Worm (Caenorhabditis elegans) whole organism, late embryonic: Measurements from ENCODE around the gene F42C5.9.

ENCODE experiments used
- F13H6.1 ChIP-seq: sonication (generic microtip); optimal IDR thresholded peaks from 2 replicates; lab custom pipeline; 2016; ENCODE audit warnings: missing genetic modification characterization, missing compliant biosample characterization
- K09A11.1 ChIP-seq: sonication (generic microtip); optimal IDR thresholded peaks from 2 replicates; lab custom pipeline; 2017; ENCODE audit warnings: antibody characterized with exemption, mild to moderate bottlenecking, missing genetic modification characterization, missing compliant biosample characterization; ENCODE audit not compliant: insufficient read depth
- T23F11.4 ChIP-seq: fragments of 200-800 bp; sonication (Bioruptor generic); optimal IDR thresholded peaks from 2 replicates; lab custom pipeline; 2018; ENCODE audit warnings: mild to moderate bottlenecking, missing genetic modification characterization, missing compliant biosample characterization
- ceh-9 ChIP-seq: sonication (generic microtip); optimal IDR thresholded peaks from 2 replicates; lab custom pipeline; 2016; ENCODE audit warnings: mild to moderate bottlenecking, missing genetic modification characterization, inconsistent platforms, missing compliant biosample characterization
- che-1 ChIP-seq: sonication (generic microtip); optimal IDR thresholded peaks from 2 replicates; lab custom pipeline; 2016; ENCODE audit warnings: mild to moderate bottlenecking, missing genetic modification characterization, missing compliant biosample characterization
- dmd-4 ChIP-seq: sonication (generic microtip); optimal IDR thresholded peaks from 2 replicates; lab custom pipeline; 2016; ENCODE audit warnings: borderline replicate concordance, missing genetic modification characterization, missing compliant biosample characterization
- hlh-13 ChIP-seq: fragments of 200-800 bp; sonication (Bioruptor generic); optimal IDR thresholded peaks from 2 replicates; lab custom pipeline; 2018; ENCODE audit warnings: mild to moderate bottlenecking, missing genetic modification characterization, missing compliant biosample characterization
- nfya-1 ChIP-seq: sonication (generic microtip); optimal IDR thresholded peaks from 2 replicates; lab custom pipeline; 2017; ENCODE audit warnings: missing genetic modification characterization, mild to moderate bottlenecking, missing compliant biosample characterization, antibody characterized with exemption, moderate library complexity
- pqm-1 ChIP-seq: sonication (generic microtip); optimal IDR thresholded peaks from 2 replicates; lab custom pipeline; 2016; ENCODE audit warnings: missing genetic modification characterization, missing compliant biosample characterization
- rnt-1 ChIP-seq: sonication (generic microtip); optimal IDR thresholded peaks from 2 replicates; lab custom pipeline; 2016; ENCODE audit warnings: missing genetic modification characterization, missing compliant biosample characterization
- sdc-2 ChIP-seq: sonication (generic microtip); optimal IDR thresholded peaks from 2 replicates; lab custom pipeline; 2016; ENCODE audit warnings: missing genotype, missing genetic modification characterization, missing compliant biosample characterization
- tbx-2 ChIP-seq: sonication (generic microtip); optimal IDR thresholded peaks from 2 replicates; lab custom pipeline; 2016; ENCODE audit warnings: missing genetic modification characterization, missing compliant biosample characterization
- tbx-7 ChIP-seq: sonication (generic microtip); optimal IDR thresholded peaks from 2 replicates; lab custom pipeline; 2016; ENCODE audit warnings: missing genotype, missing genetic modification characterization, missing compliant biosample characterization
- unc-55 ChIP-seq: sonication (generic microtip); optimal IDR thresholded peaks from 2 replicates; lab custom pipeline; 2017; ENCODE audit warnings: missing biosample characterization, missing genetic modification reagents, missing genetic modification characterization

DNA sequence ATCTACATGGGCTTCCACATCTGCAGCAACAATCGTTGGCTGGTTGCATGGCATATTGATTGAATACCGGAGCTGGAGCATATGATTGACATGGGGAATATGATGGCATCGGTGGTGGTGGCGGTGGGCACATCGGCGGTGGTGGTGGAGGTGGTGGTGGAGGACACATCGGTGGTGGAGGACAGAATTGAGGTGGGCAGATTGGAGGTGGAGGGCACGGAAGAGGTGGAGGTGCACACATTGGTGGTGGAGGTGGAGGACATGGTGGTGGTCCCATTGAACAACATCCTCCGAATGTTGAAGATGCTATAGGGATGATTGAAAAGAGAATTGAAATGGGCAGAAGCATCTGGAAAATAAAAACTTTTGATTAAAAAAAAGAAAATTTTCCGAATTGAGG, 6.5 kb downstream of the F42C5.9 start, which contains the start of gene grl-4:
- TF ChIP-seq T23F11.4 (GFP tag; lab: Kevin White, UChicago) (no peak), che-1 (tag; lab: Kevin White, UChicago) (no peak), ceh-9 (tag; lab: Kevin White, UChicago) (no peak), hlh-13 (no peak), tbx-2 (tag; lab: Kevin White, UChicago) (no peak), rnt-1 (no peak), dmd-4 (tag; lab: Kevin White, UChicago) (no peak), unc-55 (GFP tag; lab: Kevin White, UChicago) (no peak), F13H6.1 (no peak), pqm-1 (tag; lab: Kevin White, UChicago) (no peak), nfya-1 (tag; lab: Kevin White, UChicago) (no peak), sdc-2 (tag; lab: Kevin White, UChicago) (no peak), tbx-7 (tag; lab: Kevin White, UChicago) (no peak), K09A11.1 (tag; lab: Kevin White, UChicago) (no peak)
